Fruit fly (Drosophila melanogaster): Measurements from ENCODE around the gene CG33630.

dm6 chr3R:10042024-10042663 is 20.3 kb upstream of the CG33630 start:
- TF ChIP-seq BtbVII (GFP tag; optimal IDR thresholded peaks at IDR 0.05), result no peak
- no peak for TF ChIP-seq CTCF (GFP tag; optimal IDR thresholded peaks at IDR 0.05)
- no peak for TF ChIP-seq CG7745 (tag; optimal IDR thresholded peaks at IDR 0.05)
- no peak for TF ChIP-seq croc (GFP tag; conservative IDR thresholded peaks at IDR 0.05)
- no peak for TF ChIP-seq salm (tag; optimal IDR thresholded peaks at IDR 0.05)
- TF ChIP-seq ab (GFP tag; optimal IDR thresholded peaks at IDR 0.05), result no peak

All from whole organism, embryonic.